Worm (Caenorhabditis elegans) whole organism, L4 larva: Measurements from ENCODE around the gene arl-5.

ENCODE experiments used
- F10B5.3 ChIP-seq: sonication (generic microtip); optimal IDR thresholded peaks from 2 replicates; lab custom pipeline; 2016; ENCODE audit warnings: mild to moderate bottlenecking, missing genetic modification characterization, missing compliant biosample characterization
- F37D6.2 ChIP-seq: sonication (generic microtip); optimal IDR thresholded peaks from 2 replicates; lab custom pipeline; 2016; ENCODE audit warnings: mild to moderate bottlenecking, missing genetic modification characterization, missing compliant biosample characterization
- T26A8.4 ChIP-seq: fragments of 200-800 bp; sonication (Bioruptor generic); IDR thresholded peaks from 2 replicates; pipeline ENCODE4 v1.3.6; 2022; ENCODE audit warnings: missing genetic modification characterization, missing compliant biosample characterization
- Y5F2A.4 ChIP-seq: fragments of 200-800 bp; sonication (Bioruptor generic); optimal IDR thresholded peaks from 2 replicates; lab custom pipeline; 2018; ENCODE audit warnings: mild to moderate bottlenecking, missing genetic modification characterization, missing compliant biosample characterization
- ZK546.5 ChIP-seq, 2 experiments: sonication (generic microtip); optimal IDR thresholded peaks; 2 replicates each; lab custom pipeline; 2017; ENCODE audit warnings: missing biosample characterization in 2 of 2, missing genetic modification characterization in 2 of 2
- aha-1 ChIP-seq: fragments of 150-350 bp; peaks from one replicate; lab custom pipeline; 2014; ENCODE audit warnings: missing biosample characterization, missing genetic modification characterization
- ceh-44 ChIP-seq: fragments of 200-800 bp; sonication (Bioruptor generic); IDR thresholded peaks from 2 replicates; pipeline ENCODE4 v1.3.6; 2022; ENCODE audit warnings: missing genetic modification reagents, missing genetic modification characterization, missing compliant biosample characterization
- ces-1 ChIP-seq: fragments of 150-350 bp; sonication (generic microtip); optimal IDR thresholded peaks from 4 replicates; lab custom pipeline; 2014; ENCODE audit warnings: missing biosample characterization, missing genetic modification reagents, missing genetic modification characterization
- daf-16 ChIP-seq, 3 experiments: sonication (generic microtip); optimal IDR thresholded peaks; 2 replicates each; lab custom pipeline; 2016 to 2017; ENCODE audit warnings: missing genetic modification characterization in 3 of 3, missing genetic modification reagents in 3 of 3, mild to moderate bottlenecking in 2 of 3, missing compliant biosample characterization in 2 of 3, missing biosample characterization in 1 of 3, moderate library complexity in 1 of 3
- daf-19 ChIP-seq: fragments of 200-800 bp; sonication (Bioruptor generic); conservative IDR thresholded peaks from 2 replicates; pipeline ENCODE4 v1.3.6; 2022; ENCODE audit warnings: missing genetic modification characterization, missing compliant biosample characterization
- dve-1 ChIP-seq: sonication (generic microtip); optimal IDR thresholded peaks from 2 replicates; lab custom pipeline; 2017; ENCODE audit warnings: antibody characterized with exemption, mild to moderate bottlenecking, missing genetic modification characterization, missing compliant biosample characterization; ENCODE audit not compliant: insufficient read depth
- egl-43 ChIP-seq: fragments of 200-800 bp; sonication (Bioruptor generic); IDR thresholded peaks from 2 replicates; pipeline ENCODE4 v1.3.6; 2022; ENCODE audit warnings: missing genetic modification reagents, missing genetic modification characterization, missing compliant biosample characterization
- fos-1 ChIP-seq: fragments of 150-350 bp; optimal IDR thresholded peaks from 2 replicates; lab custom pipeline; 2014; ENCODE audit warnings: missing biosample characterization, missing genetic modification characterization
- jun-1 ChIP-seq: fragments of 150-350 bp; optimal IDR thresholded peaks from 2 replicates; lab custom pipeline; 2014; ENCODE audit warnings: missing biosample characterization, missing genetic modification reagents, missing genetic modification characterization
- lim-7 ChIP-seq: fragments of 200-800 bp; sonication (Bioruptor generic); IDR thresholded peaks from 2 replicates; pipeline ENCODE4 v1.3.6; 2022; ENCODE audit warnings: missing genetic modification characterization, missing compliant biosample characterization
- lin-1 ChIP-seq: fragments of 200-800 bp; sonication (Bioruptor generic); IDR thresholded peaks from 2 replicates; pipeline ENCODE4 v1.3.6; 2022; ENCODE audit warnings: missing genetic modification reagents, missing genetic modification characterization, missing compliant biosample characterization
- lin-13 ChIP-seq: fragments of 150-350 bp; optimal IDR thresholded peaks from 2 replicates; lab custom pipeline; 2014; ENCODE audit warnings: missing biosample characterization, missing genetic modification reagents, missing genetic modification characterization
- lin-29 ChIP-seq: fragments of 200-800 bp; sonication (Bioruptor generic); IDR thresholded peaks from 2 replicates; pipeline ENCODE4 v1.3.6; 2022; ENCODE audit warnings: missing genetic modification reagents, missing genetic modification characterization, missing compliant biosample characterization
- lin-38 ChIP-seq: fragments of 200-800 bp; sonication (Bioruptor generic); IDR thresholded peaks from 2 replicates; pipeline ENCODE4 v1.3.6; 2022; ENCODE audit warnings: missing genetic modification reagents, missing genetic modification characterization, missing compliant biosample characterization
- lsy-2 ChIP-seq, 2 experiments: fragments of 150-350 bp in 1 of 2; sonication (generic microtip) in 1 of 2; optimal IDR thresholded peaks; 2 replicates each; lab custom pipeline; 2014 to 2017; ENCODE audit warnings: missing biosample characterization in 2 of 2, missing genetic modification characterization in 2 of 2
- madf-9 ChIP-seq: fragments of 200-800 bp; sonication (Bioruptor generic); conservative IDR thresholded peaks from 2 replicates; pipeline ENCODE4 v1.3.6; 2022; ENCODE audit warnings: missing genetic modification reagents, missing genetic modification characterization, missing compliant biosample characterization
- mdl-1 ChIP-seq, 2 experiments: fragments of 150-350 bp in 1 of 2; sonication (generic microtip) in 1 of 2; optimal IDR thresholded peaks; 2 replicates each; lab custom pipeline; 2014 to 2017; ENCODE audit warnings: missing biosample characterization in 2 of 2, missing genetic modification characterization in 2 of 2
- mep-1 ChIP-seq: fragments of 150-350 bp; sonication (generic microtip); optimal IDR thresholded peaks from 3 replicates; lab custom pipeline; 2014; ENCODE audit warnings: missing biosample characterization, missing genetic modification characterization
- mes-2 ChIP-seq: sonication (generic microtip); optimal IDR thresholded peaks from 2 replicates; lab custom pipeline; 2016; ENCODE audit warnings: missing genotype, mild to moderate bottlenecking, missing genetic modification characterization, missing compliant biosample characterization; ENCODE audit not compliant: poor library complexity, severe bottlenecking
- mxl-3 ChIP-seq: fragments of 200-800 bp; sonication (Bioruptor generic); optimal IDR thresholded peaks from 2 replicates; lab custom pipeline; 2018; ENCODE audit warnings: mild to moderate bottlenecking, missing genetic modification characterization, missing compliant biosample characterization
- nhr-102 ChIP-seq: sonication (generic microtip); optimal IDR thresholded peaks from 2 replicates; lab custom pipeline; 2016; ENCODE audit warnings: mild to moderate bottlenecking, missing genetic modification characterization, moderate library complexity, missing compliant biosample characterization
- nhr-111 ChIP-seq: fragments of 200-800 bp; sonication (Bioruptor generic); optimal IDR thresholded peaks from 2 replicates; lab custom pipeline; 2018; ENCODE audit warnings: mild to moderate bottlenecking, missing genetic modification characterization, missing compliant biosample characterization
- nhr-237 ChIP-seq: sonication (generic microtip); optimal IDR thresholded peaks from 2 replicates; lab custom pipeline; 2017; ENCODE audit warnings: missing biosample characterization, missing genetic modification characterization
- nhr-25 ChIP-seq: sonication (generic microtip); optimal IDR thresholded peaks from 2 replicates; lab custom pipeline; 2017; ENCODE audit warnings: missing genetic modification characterization, mild to moderate bottlenecking, missing compliant biosample characterization, antibody characterized with exemption, moderate library complexity, borderline replicate concordance; ENCODE audit not compliant: insufficient read depth
- nhr-28 ChIP-seq: fragments of 150-350 bp; optimal IDR thresholded peaks from 2 replicates; lab custom pipeline; 2014; ENCODE audit warnings: missing biosample characterization, missing genetic modification characterization
- nhr-41 ChIP-seq: fragments of 200-800 bp; sonication (Bioruptor generic); IDR thresholded peaks from 2 replicates; pipeline ENCODE4 v1.3.6; 2022; ENCODE audit warnings: missing genetic modification reagents, missing genetic modification characterization, missing compliant biosample characterization
- nhr-42 ChIP-seq: fragments of 200-800 bp; sonication (Bioruptor generic); IDR thresholded peaks from 2 replicates; pipeline ENCODE4 v1.3.6; 2022; ENCODE audit warnings: missing genetic modification characterization, missing compliant biosample characterization
- nhr-48 ChIP-seq: sonication (generic microtip); optimal IDR thresholded peaks from 2 replicates; lab custom pipeline; 2016; ENCODE audit warnings: mild to moderate bottlenecking, missing genetic modification characterization, missing compliant biosample characterization
- nhr-76 ChIP-seq: fragments of 150-350 bp; optimal IDR thresholded peaks from 2 replicates; lab custom pipeline; 2014; ENCODE audit warnings: missing biosample characterization, missing genetic modification characterization
- nhr-77 ChIP-seq: fragments of 150-350 bp; optimal IDR thresholded peaks from 2 replicates; lab custom pipeline; 2014; ENCODE audit warnings: missing biosample characterization, missing genetic modification characterization
- php-3 ChIP-seq: fragments of 200-800 bp; sonication (Bioruptor generic); IDR thresholded peaks from 2 replicates; pipeline ENCODE4 v1.3.6; 2022; ENCODE audit warnings: missing genetic modification reagents, missing genetic modification characterization, missing compliant biosample characterization
- pqm-1 ChIP-seq: sonication (generic microtip); optimal IDR thresholded peaks from 2 replicates; lab custom pipeline; 2017; ENCODE audit warnings: missing biosample characterization, missing genetic modification characterization
- rbr-2 ChIP-seq: sonication (generic microtip); optimal IDR thresholded peaks from 2 replicates; lab custom pipeline; 2016; ENCODE audit warnings: missing genotype, missing genetic modification characterization, missing compliant biosample characterization
- saeg-2 ChIP-seq: fragments of 200-800 bp; sonication (Bioruptor generic); IDR thresholded peaks from 2 replicates; pipeline ENCODE4 v1.3.6; 2022; ENCODE audit warnings: missing genetic modification reagents, missing genetic modification characterization, missing compliant biosample characterization
- skn-1 ChIP-seq: fragments of 150-350 bp; optimal IDR thresholded peaks from 2 replicates; lab custom pipeline; 2014; ENCODE audit warnings: missing biosample characterization, missing genetic modification characterization
- unc-130 ChIP-seq: sonication (generic microtip); optimal IDR thresholded peaks from 2 replicates; lab custom pipeline; 2016; ENCODE audit warnings: missing genetic modification reagents, missing genetic modification characterization, missing compliant biosample characterization
- unc-62 ChIP-seq, 3 experiments: fragments of 150-350 bp in 1 of 3; sonication (generic microtip); optimal IDR thresholded peaks in 2 of 3; peaks in 1 of 3; 1 replicate in 1 of 3; 2 replicates in 2 of 3; lab custom pipeline; 2014 to 2017; ENCODE audit warnings: missing biosample characterization in 3 of 3, missing genetic modification characterization in 3 of 3, missing genetic modification reagents in 3 of 3, missing genotype in 1 of 3
- vab-7 ChIP-seq: fragments of 200-800 bp; sonication (Bioruptor generic); IDR thresholded peaks from 2 replicates; pipeline ENCODE4 v1.3.6; 2022; ENCODE audit warnings: missing genetic modification reagents, missing genetic modification characterization, missing compliant biosample characterization
- zfp-3 ChIP-seq: fragments of 200-800 bp; sonication (Bioruptor generic); conservative IDR thresholded peaks from 2 replicates; pipeline ENCODE4 v1.3.6; 2022; ENCODE audit warnings: missing genetic modification reagents, missing genetic modification characterization, missing compliant biosample characterization
- zip-11 ChIP-seq: fragments of 200-800 bp; sonication (Bioruptor generic); IDR thresholded peaks from 2 replicates; pipeline ENCODE4 v1.3.6; 2022; ENCODE audit warnings: missing genetic modification characterization, missing compliant biosample characterization

Gene arl-5

DNA sequence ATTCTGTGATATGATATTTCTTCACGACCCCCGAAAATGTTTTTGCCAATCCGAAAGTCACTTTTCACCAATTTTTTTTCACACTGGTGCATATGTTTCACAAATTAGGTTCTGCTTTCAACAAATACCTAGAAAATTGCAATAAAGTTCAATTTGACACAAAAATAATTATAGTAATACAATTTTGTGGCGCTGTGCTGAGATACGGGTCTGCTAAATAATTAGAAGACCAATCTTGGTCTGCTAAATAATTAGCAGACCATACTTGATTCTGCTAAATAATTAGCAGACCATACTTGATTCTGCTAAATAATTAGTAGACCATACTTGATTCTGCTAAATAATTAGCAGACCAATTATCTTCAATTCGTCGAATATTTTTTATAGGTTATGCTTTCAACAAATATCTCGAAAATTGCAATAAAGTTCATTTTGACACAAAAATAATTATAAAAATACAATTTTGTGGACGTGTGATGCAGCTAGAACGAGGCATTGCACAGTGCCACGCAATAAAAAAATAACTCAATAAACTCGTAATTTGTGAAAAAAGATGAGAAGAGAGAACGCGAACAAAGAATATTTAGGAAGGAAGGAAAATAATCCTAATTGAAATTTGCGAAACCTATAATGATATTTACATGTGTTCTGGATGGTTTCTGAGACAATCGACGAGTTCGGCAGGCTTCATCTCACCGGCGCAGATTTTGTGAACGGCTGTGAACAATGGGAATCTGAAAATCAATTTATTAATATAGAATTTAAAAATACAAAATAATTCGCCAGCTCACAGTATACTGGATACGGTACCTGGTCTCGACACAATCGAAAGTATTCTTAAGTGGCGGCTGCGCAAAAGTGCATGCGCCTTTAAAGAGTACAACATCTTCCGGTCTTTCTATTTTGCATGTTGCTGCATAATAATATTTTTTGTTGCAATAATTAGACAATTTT, 30.9 kb downstream of the arl-5 start (continued):
- TF ChIP-seq nhr-48 (no peak), fos-1 (tag; lab: Kevin White, UChicago) (no peak), lsy-2 (tag; optimal IDR thresholded peaks at IDR 0.05; lab: Kevin White, UChicago) (no peak), daf-19 (GFP tag; lab: Robert Waterston, UW) (no peak), lim-7 (GFP tag; lab: Robert Waterston, UW) (no peak), unc-130 (GFP tag; lab: Kevin White, UChicago) (no peak), ces-1 (GFP tag; lab: Kevin White, UChicago) (no peak), lin-1 (GFP tag; lab: Robert Waterston, UW) (0 out of 2 replicates have a peak, but pooled peaks have one; percentile 17), lin-38 (GFP tag; lab: Robert Waterston, UW) (peak; percentile 13; the same call in 1 of the 2 replicates), zfp-3 (GFP tag; lab: Robert Waterston, UW) (peak; percentile 59; the same call in 1 of the 2 replicates), lin-13 (GFP tag; lab: Kevin White, UChicago) (no peak), madf-9 (no peak), egl-43 (GFP tag; lab: Robert Waterston, UW) (no peak), jun-1 (tag; lab: Kevin White, UChicago) (no peak), rbr-2 (no peak), php-3 (GFP tag; lab: Robert Waterston, UW) (0 out of 2 replicates have a peak, but pooled peaks have one; percentile 35), skn-1 (no peak)
- TF ChIP-seq, all 104 proteins: peak for 10

DNA sequence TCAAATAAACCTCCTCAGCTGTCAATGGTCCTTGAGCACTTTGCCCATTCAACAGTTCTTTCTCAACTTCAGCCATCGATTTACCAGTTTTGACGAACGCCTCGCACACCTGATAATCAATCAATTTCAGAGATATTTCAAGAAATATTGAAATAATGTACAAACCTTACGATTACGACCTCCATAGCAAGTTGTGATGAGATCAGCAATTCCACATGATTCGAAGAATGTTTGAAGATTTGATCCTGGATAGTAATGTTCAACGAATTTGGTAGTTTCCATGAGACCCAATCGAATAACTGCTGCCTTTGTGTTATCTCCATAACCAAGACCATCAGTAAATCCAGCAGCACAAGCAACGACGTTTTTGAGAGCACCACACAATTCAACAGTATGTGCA, 31.9 kb downstream of the arl-5 start:
- TF ChIP-seq lin-29 (no peak), aha-1 (peak; percentile 88), zip-11 (GFP tag; lab: Robert Waterston, UW) (no peak)

DNA sequence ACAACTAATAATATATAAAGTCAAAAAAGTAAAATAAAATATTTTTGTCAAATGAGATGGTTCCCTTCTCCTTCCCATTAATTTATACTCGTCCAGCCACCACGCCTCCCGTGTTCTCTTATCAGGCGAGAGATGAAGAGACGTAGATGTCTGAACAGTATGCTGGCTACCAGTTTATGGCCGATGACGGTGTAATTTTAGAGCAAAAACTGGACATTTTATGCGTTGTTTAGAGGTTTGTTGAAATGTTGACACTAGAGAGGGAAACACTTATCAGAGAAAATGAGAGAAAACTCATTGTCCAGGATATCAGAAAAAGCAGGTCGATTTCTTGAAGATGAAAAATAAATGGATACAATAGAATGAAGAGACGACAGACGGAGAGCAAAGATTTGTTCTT, 34.1 kb downstream of the arl-5 start:
- no peak for TF ChIP-seq F37D6.2
- no peak for TF ChIP-seq nhr-25 (tag; lab: Kevin White, UChicago)
- TF ChIP-seq mep-1 (tag; lab: Kevin White, UChicago): peak; percentile 8
- TF ChIP-seq T26A8.4 (GFP tag; lab: Robert Waterston, UW): no peak
- TF ChIP-seq ZK546.5 (tag; optimal IDR thresholded peaks at IDR 0.05; lab: Kevin White, UChicago): no peak
- no peak for TF ChIP-seq madf-9
- TF ChIP-seq F10B5.3: no peak
- peak in 1 of 2 experiments; percentile 36 for TF ChIP-seq mdl-1 (tag; optimal IDR thresholded peaks at IDR 0.05; lab: Kevin White, UChicago)
- TF ChIP-seq vab-7 (GFP tag; lab: Robert Waterston, UW): no peak
- no peak for TF ChIP-seq mxl-3
- TF ChIP-seq nhr-76: no peak
- TF ChIP-seq mes-2 (tag; lab: Kevin White, UChicago): peak; percentile 21
- TF ChIP-seq php-3 (GFP tag; lab: Robert Waterston, UW): peak; percentile 79
- TF ChIP-seq unc-62 (GFP tag; optimal IDR thresholded peaks at IDR 0.05 in 1 of 2; lab: Kevin White, UChicago): peak in 1 of 2 experiments; percentile 29
- no peak for TF ChIP-seq unc-62 (tag; optimal IDR thresholded peaks at IDR 0.05; lab: Kevin White, UChicago)
- peak; percentile 77 for TF ChIP-seq dve-1
- peak; percentile 36 for TF ChIP-seq nhr-77 (tag; lab: Kevin White, UChicago)
- peak; percentile 8 for TF ChIP-seq pqm-1 (tag; lab: Kevin White, UChicago)
- TF ChIP-seq nhr-237: no peak
- TF ChIP-seq nhr-111 (GFP tag; lab: Kevin White, UChicago): no peak
- no peak for TF ChIP-seq lsy-2 (tag; optimal IDR thresholded peaks at IDR 0.05; lab: Kevin White, UChicago)
- no peak for TF ChIP-seq nhr-41 (GFP tag; lab: Robert Waterston, UW)
- TF ChIP-seq nhr-102: no peak
- TF ChIP-seq daf-16 (GFP tag; optimal IDR thresholded peaks at IDR 0.05; lab: Kevin White, UChicago): no peak
- peak; percentile 90 for TF ChIP-seq daf-16 (tag; optimal IDR thresholded peaks at IDR 0.05; lab: Kevin White, UChicago)
- no peak for TF ChIP-seq ceh-44 (GFP tag; lab: Robert Waterston, UW)
- peak; percentile 27 for TF ChIP-seq nhr-28 (tag; lab: Kevin White, UChicago)
- TF ChIP-seq nhr-42 (GFP tag; lab: Robert Waterston, UW): no peak
- no peak for TF ChIP-seq Y5F2A.4 (GFP tag; lab: Kevin White, UChicago)
- no peak for TF ChIP-seq saeg-2
